Worm (Caenorhabditis elegans) whole organism, L3 larva: ENCODE results near the gene math-49.

Experiments used
- R02D3.7 ChIP-seq: fragments of 150-350 bp; optimal IDR thresholded peaks from 2 replicates; lab custom pipeline; 2014; ENCODE audit warnings: missing biosample characterization, missing genetic modification characterization
- aly-2 ChIP-seq: fragments of 150-350 bp; optimal IDR thresholded peaks from 2 replicates; lab custom pipeline; 2014; ENCODE audit warnings: missing biosample characterization, missing genetic modification characterization
- ceh-9 ChIP-seq: sonication (generic microtip); optimal IDR thresholded peaks from 2 replicates; lab custom pipeline; 2018; ENCODE audit warnings: missing biosample characterization, missing genetic modification characterization
- egl-5 ChIP-seq: fragments of 150-350 bp; optimal IDR thresholded peaks from 2 replicates; lab custom pipeline; 2017; ENCODE audit warnings: missing biosample characterization, missing genetic modification reagents, missing genetic modification characterization, inconsistent platforms
- elt-1 ChIP-seq: fragments of 150-350 bp; optimal IDR thresholded peaks from 2 replicates; lab custom pipeline; 2014; ENCODE audit warnings: missing biosample characterization, missing genetic modification characterization
- eor-1 ChIP-seq, 2 experiments: fragments of 150-350 bp; optimal IDR thresholded peaks; 2 replicates each; lab custom pipeline; 2014 to 2018; ENCODE audit warnings: missing biosample characterization in 2 of 2, missing genetic modification characterization in 2 of 2
- jun-1 ChIP-seq: fragments of 150-350 bp; optimal IDR thresholded peaks from 2 replicates; lab custom pipeline; 2014; ENCODE audit warnings: missing biosample characterization, missing genetic modification reagents, missing genetic modification characterization
- lin-39 ChIP-seq: fragments of 150-350 bp; optimal IDR thresholded peaks from 2 replicates; lab custom pipeline; 2018; ENCODE audit warnings: missing biosample characterization, missing genetic modification reagents, missing genetic modification characterization
- nhr-237 ChIP-seq: fragments of 150-350 bp; optimal IDR thresholded peaks from 2 replicates; lab custom pipeline; 2014; ENCODE audit warnings: missing biosample characterization, missing genetic modification characterization
- nhr-28 ChIP-seq: fragments of 150-350 bp; optimal IDR thresholded peaks from 2 replicates; lab custom pipeline; 2014; ENCODE audit warnings: missing biosample characterization, missing genetic modification characterization
- pha-4 ChIP-seq: fragments of 150-350 bp; optimal IDR thresholded peaks from 2 replicates; lab custom pipeline; 2014; ENCODE audit warnings: missing biosample characterization, missing genetic modification reagents, missing genetic modification characterization
- pqm-1 ChIP-seq: fragments of 150-350 bp; optimal IDR thresholded peaks from 2 replicates; lab custom pipeline; 2017; ENCODE audit warnings: missing biosample characterization, missing genetic modification characterization, inconsistent platforms
- sea-2 ChIP-seq: fragments of 150-350 bp; sonication (generic microtip); optimal IDR thresholded peaks from 4 replicates; lab custom pipeline; 2014; ENCODE audit warnings: missing biosample characterization, missing genetic modification reagents, missing genetic modification characterization
- unc-39 ChIP-seq: sonication (generic microtip); optimal IDR thresholded peaks from 4 replicates; lab custom pipeline; 2017; ENCODE audit warnings: missing biosample characterization, missing genetic modification characterization

Gene math-49

DNA sequence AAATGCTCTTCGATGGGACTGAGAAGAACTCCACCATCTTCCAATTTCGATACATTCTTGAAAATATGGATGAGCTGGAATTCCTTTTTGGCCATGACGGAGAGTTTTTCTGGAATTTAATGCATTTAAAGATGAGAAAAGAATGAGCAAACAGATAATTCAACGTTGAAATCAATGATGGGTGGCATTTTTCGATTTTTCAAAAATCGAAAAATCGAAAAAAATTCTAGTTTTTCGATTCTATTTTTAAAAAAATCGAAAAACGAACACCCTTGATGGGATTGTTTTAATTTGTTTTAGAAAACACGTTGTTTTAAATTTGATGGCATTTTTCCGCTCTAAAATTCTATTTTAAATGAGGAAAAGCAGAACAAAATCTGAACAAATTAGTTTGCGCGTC is 42.7 kb downstream of the math-49 start, which contains the start of gene math-31:
math-31 (minus strand) TSS at position 101 of the 400 bp plus-strand sequence.
- TF ChIP-seq elt-1 (tag; lab: Kevin White, UChicago): no peak
- TF ChIP-seq unc-39 (tag; lab: Kevin White, UChicago): no peak
- TF ChIP-seq lin-39: no peak
- no peak for TF ChIP-seq eor-1 (tag; optimal IDR thresholded peaks at IDR 0.05; lab: Kevin White, UChicago)
- no peak for TF ChIP-seq jun-1 (tag; lab: Kevin White, UChicago)
- no peak for TF ChIP-seq egl-5 (tag; lab: Kevin White, UChicago)
- no peak for TF ChIP-seq nhr-237
- TF ChIP-seq aly-2 (tag; lab: Kevin White, UChicago): no peak
- no peak for TF ChIP-seq nhr-28 (tag; lab: Kevin White, UChicago)
- TF ChIP-seq sea-2 (GFP tag; lab: Kevin White, UChicago): no peak
- TF ChIP-seq pha-4 (tag; lab: Kevin White, UChicago): no peak
- TF ChIP-seq R02D3.7 (tag; lab: Kevin White, UChicago): no peak

DNA sequence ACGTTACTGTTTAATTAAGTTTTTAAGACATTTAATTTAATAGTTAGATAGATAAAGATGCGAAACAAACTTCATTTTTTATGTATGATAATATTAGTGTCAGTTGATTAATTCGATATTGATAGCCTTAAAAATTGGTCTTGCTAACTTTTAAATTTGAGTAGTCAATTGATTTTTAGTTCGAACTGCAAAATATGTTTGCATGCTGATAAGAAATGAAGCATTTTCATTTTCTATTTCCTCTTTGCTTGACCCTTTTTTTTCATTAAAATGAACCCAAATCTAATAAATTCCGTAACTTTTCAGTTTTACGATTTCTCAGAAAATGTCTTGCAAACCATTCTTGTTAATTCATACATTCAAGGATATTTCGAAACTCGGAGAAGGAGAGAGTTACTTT is 50.4 kb downstream of the math-49 start, which contains the start of gene math-22:
math-22 (plus strand) TSS at position 301 of the 400 bp plus-strand sequence.
- TF ChIP-seq ceh-9 (no peak), pqm-1 (tag; lab: Kevin White, UChicago) (peak; percentile 16)
- TF ChIP-seq, all 47 proteins: peak for 1
